Fruit fly (Drosophila melanogaster): ENCODE data around the gene alphaTub67C.

DNA sequence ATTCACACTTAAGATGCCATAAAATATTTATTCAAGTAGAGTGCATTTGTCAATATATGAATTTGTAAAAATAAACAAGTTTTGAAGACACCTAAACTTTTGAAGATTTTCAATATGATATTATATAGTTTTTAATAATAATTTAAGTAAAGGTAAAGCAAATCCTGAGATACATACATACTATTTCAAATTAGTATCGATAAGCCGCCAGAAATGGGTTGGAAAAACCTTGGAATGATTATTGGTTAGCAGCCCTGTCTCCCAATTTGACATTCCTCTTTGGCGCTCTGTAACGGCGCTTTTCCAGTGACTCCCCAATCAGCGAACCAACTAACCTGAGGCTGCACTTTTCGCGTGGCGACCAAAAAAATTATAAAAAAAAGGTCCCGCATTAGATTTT, at the start of gene alphaTub67C:
- TF ChIP-seq Hr78 (GFP tag; optimal IDR thresholded peaks at IDR 0.05) (no peak), sv (GFP tag; optimal IDR thresholded peaks at IDR 0.05) (no peak), N (GFP tag; optimal IDR thresholded peaks at IDR 0.05) (no peak), ey (GFP tag; optimal IDR thresholded peaks at IDR 0.05) (no peak), pan (optimal IDR thresholded peaks at IDR 0.05) (no peak), dmrt93B (GFP tag; optimal IDR thresholded peaks at IDR 0.05) (no peak), Myc (optimal IDR thresholded peaks at IDR 0.05) (no peak), OdsH (GFP tag; optimal IDR thresholded peaks at IDR 0.05) (no peak), psq (GFP tag; optimal IDR thresholded peaks at IDR 0.05) (no peak), usp (GFP tag; optimal IDR thresholded peaks at IDR 0.05) (no peak)

Measured in whole organism, wandering third instar larva.